Worm (Caenorhabditis elegans) whole organism, L1 larva: ENCODE measurements around the gene amx-3.

Experiments used
- C16A3.4 ChIP-seq: fragments of 150-350 bp; optimal IDR thresholded peaks from 2 replicates; lab custom pipeline; 2014; ENCODE audit warnings: missing biosample characterization, missing genetic modification characterization
- C34B4.2 ChIP-seq: sonication (generic microtip); optimal IDR thresholded peaks from 2 replicates; lab custom pipeline; 2017; ENCODE audit warnings: mild to moderate bottlenecking, missing genetic modification characterization, missing compliant biosample characterization
- Y116A8C.19 ChIP-seq: sonication (generic microtip); optimal IDR thresholded peaks from 2 replicates; lab custom pipeline; 2016; ENCODE audit warnings: missing compliant biosample characterization, missing genetic modification characterization, borderline replicate concordance
- alr-1 ChIP-seq: fragments of 200-800 bp; sonication (Bioruptor generic); optimal IDR thresholded peaks from 2 replicates; lab custom pipeline; 2018; ENCODE audit warnings: borderline replicate concordance, mild to moderate bottlenecking, missing genetic modification characterization, missing compliant biosample characterization
- aly-2 ChIP-seq: fragments of 150-350 bp; optimal IDR thresholded peaks from 2 replicates; lab custom pipeline; 2014; ENCODE audit warnings: missing biosample characterization, missing genetic modification characterization
- ceh-63 ChIP-seq: fragments of 200-800 bp; sonication (Bioruptor generic); optimal IDR thresholded peaks from 2 replicates; lab custom pipeline; 2018; ENCODE audit warnings: mild to moderate bottlenecking, missing genetic modification characterization, missing compliant biosample characterization
- ceh-8 ChIP-seq: fragments of 200-800 bp; sonication (Bioruptor generic); optimal IDR thresholded peaks from 2 replicates; lab custom pipeline; 2018; ENCODE audit warnings: mild to moderate bottlenecking, missing genetic modification characterization, moderate library complexity, missing compliant biosample characterization
- ceh-82 ChIP-seq, 3 experiments: fragments of 150-350 bp in 1 of 3; sonication (generic microtip) in 2 of 3; optimal IDR thresholded peaks; 2 replicates each; lab custom pipeline; 2014 to 2017; ENCODE audit warnings: missing biosample characterization in 3 of 3, missing genetic modification characterization in 3 of 3
- ceh-88 ChIP-seq: fragments of 200-800 bp; sonication (Bioruptor generic); IDR thresholded peaks from 2 replicates; pipeline ENCODE4 v1.3.6; 2022; ENCODE audit warnings: missing genetic modification characterization, missing compliant biosample characterization
- ceh-90 ChIP-seq: sonication (generic microtip); optimal IDR thresholded peaks from 2 replicates; lab custom pipeline; 2016; ENCODE audit warnings: missing genetic modification characterization, missing compliant biosample characterization
- ces-1 ChIP-seq: fragments of 150-350 bp; optimal IDR thresholded peaks from 2 replicates; lab custom pipeline; 2014; ENCODE audit warnings: missing biosample characterization, missing genetic modification reagents, missing genetic modification characterization
- dpl-1 ChIP-seq, 3 experiments: fragments of 150-350 bp in 2 of 3; sonication (generic microtip) in 1 of 3; optimal IDR thresholded peaks; 2 replicates each; lab custom pipeline; 2014 to 2017; ENCODE audit warnings: missing biosample characterization in 3 of 3, missing genetic modification characterization in 3 of 3, missing genetic modification reagents in 3 of 3
- dsc-1 ChIP-seq: sonication (generic microtip); optimal IDR thresholded peaks from 2 replicates; lab custom pipeline; 2016; ENCODE audit warnings: mild to moderate bottlenecking, missing genetic modification characterization, missing compliant biosample characterization
- efl-1 ChIP-seq, 4 experiments: fragments of 150-350 bp; optimal IDR thresholded peaks in 3 of 4; peaks in 1 of 4; 1 replicate in 1 of 4; 2 replicates in 3 of 4; lab custom pipeline; 2014; ENCODE audit warnings: missing biosample characterization in 2 of 4, missing genetic modification characterization in 2 of 4, missing genetic modification reagents in 2 of 4
- egl-13 ChIP-seq: sonication (generic microtip); optimal IDR thresholded peaks from 2 replicates; lab custom pipeline; 2016; ENCODE audit warnings: missing genotype, missing genetic modification reagents, missing genetic modification characterization, missing compliant biosample characterization
- elt-2 ChIP-seq: sonication (generic microtip); optimal IDR thresholded peaks from 2 replicates; lab custom pipeline; 2016; ENCODE audit warnings: missing genetic modification characterization, mild to moderate bottlenecking, inconsistent platforms, missing compliant biosample characterization, missing genetic modification reagents
- ets-5 ChIP-seq: fragments of 200-800 bp; sonication (Bioruptor generic); IDR thresholded peaks from 2 replicates; pipeline ENCODE4 v1.3.6; 2022; ENCODE audit warnings: missing genetic modification characterization, missing compliant biosample characterization
- fkh-8 ChIP-seq: sonication (generic microtip); optimal IDR thresholded peaks from 2 replicates; lab custom pipeline; 2016; ENCODE audit warnings: mild to moderate bottlenecking, missing genetic modification characterization, missing compliant biosample characterization
- lir-3 ChIP-seq: sonication (generic microtip); optimal IDR thresholded peaks from 2 replicates; lab custom pipeline; 2016; ENCODE audit warnings: mild to moderate bottlenecking, missing genetic modification characterization, moderate library complexity, missing compliant biosample characterization; ENCODE audit not compliant: poor library complexity
- nhr-12 ChIP-seq: sonication (generic microtip); optimal IDR thresholded peaks from 2 replicates; lab custom pipeline; 2017; ENCODE audit warnings: missing biosample characterization, missing genetic modification characterization
- nhr-28 ChIP-seq: fragments of 150-350 bp; optimal IDR thresholded peaks from 2 replicates; lab custom pipeline; 2014; ENCODE audit warnings: missing biosample characterization, missing genetic modification characterization
- nhr-77 ChIP-seq: fragments of 150-350 bp; optimal IDR thresholded peaks from 2 replicates; lab custom pipeline; 2014; ENCODE audit warnings: missing biosample characterization, missing genetic modification characterization
- nhr-90 ChIP-seq: sonication (generic microtip); optimal IDR thresholded peaks from 2 replicates; lab custom pipeline; 2016; ENCODE audit warnings: mild to moderate bottlenecking, missing genetic modification characterization, missing compliant biosample characterization; ENCODE audit not compliant: poor library complexity
- pag-3 ChIP-seq: sonication (generic microtip); optimal IDR thresholded peaks from 2 replicates; lab custom pipeline; 2017; ENCODE audit warnings: missing genetic modification characterization, mild to moderate bottlenecking, missing compliant biosample characterization, antibody characterized with exemption, borderline replicate concordance; ENCODE audit not compliant: insufficient read depth
- pqm-1 ChIP-seq: sonication (generic microtip); optimal IDR thresholded peaks from 3 replicates; lab custom pipeline; 2017; ENCODE audit warnings: missing biosample characterization, missing genetic modification characterization
- rnt-1 ChIP-seq: sonication (generic microtip); optimal IDR thresholded peaks from 2 replicates; lab custom pipeline; 2016; ENCODE audit warnings: mild to moderate bottlenecking, missing genetic modification characterization, moderate library complexity, missing compliant biosample characterization
- snpc-4 ChIP-seq: fragments of 150-350 bp; optimal IDR thresholded peaks from 2 replicates; lab custom pipeline; 2014; ENCODE audit warnings: missing biosample characterization, missing genetic modification characterization
- snu-23 ChIP-seq: sonication (generic microtip); optimal IDR thresholded peaks from 2 replicates; lab custom pipeline; 2016; ENCODE audit warnings: missing genetic modification characterization, missing compliant biosample characterization
- sox-4 ChIP-seq: sonication (generic microtip); optimal IDR thresholded peaks from 2 replicates; lab custom pipeline; 2016; ENCODE audit warnings: missing genetic modification characterization, missing compliant biosample characterization
- swsn-7 ChIP-seq: sonication (generic microtip); optimal IDR thresholded peaks from 2 replicates; lab custom pipeline; 2016; ENCODE audit warnings: missing genetic modification characterization, missing compliant biosample characterization
- tlp-1 ChIP-seq: fragments of 150-350 bp; optimal IDR thresholded peaks from 2 replicates; lab custom pipeline; 2014; ENCODE audit warnings: missing biosample characterization, missing genetic modification characterization
- unc-98 ChIP-seq: fragments of 200-800 bp; sonication (Bioruptor generic); IDR thresholded peaks from 2 replicates; pipeline ENCODE4 v1.3.6; 2022; ENCODE audit warnings: missing genetic modification characterization, missing compliant biosample characterization
- ztf-4 ChIP-seq: fragments of 150-350 bp; optimal IDR thresholded peaks from 2 replicates; lab custom pipeline; 2014; ENCODE audit warnings: missing biosample characterization, missing genetic modification characterization

The amx-3 gene

DNA sequence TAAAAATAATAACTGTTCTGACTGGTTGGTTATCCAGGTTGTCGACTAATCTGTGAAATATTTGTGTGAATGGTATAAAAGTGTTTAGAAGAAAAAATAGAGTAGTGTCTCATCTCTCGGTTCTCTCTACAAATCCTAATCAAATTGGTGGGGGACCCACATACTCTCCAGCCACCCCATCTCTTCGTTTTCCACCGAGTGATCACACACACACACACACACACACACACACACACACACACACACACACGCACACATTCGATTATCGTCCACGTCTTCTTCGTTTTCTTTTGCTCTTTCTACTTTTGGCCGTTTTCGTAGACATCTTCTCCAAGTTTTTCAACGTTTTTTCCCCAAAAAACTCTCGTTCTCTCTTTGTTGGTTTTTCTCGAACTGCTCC, 30.4 kb downstream of the amx-3 start (continued):
- no peak for TF ChIP-seq pag-3
- TF ChIP-seq nhr-12 (tag; lab: Kevin White, UChicago), result no peak
- no peak for TF ChIP-seq ztf-4

DNA sequence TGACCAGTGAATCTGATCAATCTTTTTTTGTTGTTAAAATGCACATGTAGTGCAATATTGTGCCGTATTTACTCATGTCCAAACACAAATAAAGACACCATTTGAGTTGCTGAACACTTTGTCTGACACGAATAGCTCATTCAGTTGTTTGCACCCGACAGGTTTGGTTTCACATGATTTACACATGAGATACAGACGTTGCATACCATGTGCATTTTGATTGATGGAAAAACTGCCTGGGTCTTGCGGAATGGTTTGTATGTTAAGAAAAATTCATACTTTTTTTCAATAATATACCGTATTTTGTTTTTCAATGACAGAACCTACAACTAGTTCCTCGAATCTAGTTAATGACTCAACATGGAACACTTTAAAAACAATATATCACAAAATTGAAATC, 32.3 kb downstream of the amx-3 start:
- TF ChIP-seq snpc-4 (tag; lab: Kevin White, UChicago), result no peak
- TF ChIP-seq aly-2 (tag; lab: Kevin White, UChicago), result no peak
- no peak for TF ChIP-seq lir-3
- TF ChIP-seq swsn-7 (tag; lab: Kevin White, UChicago), result no peak
- TF ChIP-seq ces-1 (GFP tag; lab: Kevin White, UChicago), result no peak
- TF ChIP-seq ceh-63 (GFP tag; lab: Kevin White, UChicago), result no peak
- no peak for TF ChIP-seq efl-1 (optimal IDR thresholded peaks at IDR 0.05; lab: Kevin White, UChicago)
- TF ChIP-seq efl-1 (GFP tag; optimal IDR thresholded peaks at IDR 0.05 in 1 of 2; lab: Kevin White, UChicago), result no peak
- no peak for TF ChIP-seq fkh-8 (tag; lab: Kevin White, UChicago)
- TF ChIP-seq snu-23 (GFP tag; lab: Kevin White, UChicago), result no peak
- no peak for TF ChIP-seq egl-13 (tag; lab: Kevin White, UChicago)
- TF ChIP-seq C16A3.4 (tag; lab: Kevin White, UChicago), result no peak
- TF ChIP-seq ceh-90 (tag; lab: Kevin White, UChicago), result no peak
- no peak for TF ChIP-seq ceh-82 (tag; optimal IDR thresholded peaks at IDR 0.05; lab: Kevin White, UChicago)
- no peak for TF ChIP-seq tlp-1 (tag; lab: Kevin White, UChicago)
- TF ChIP-seq sox-4 (tag; lab: Kevin White, UChicago), result no peak
- no peak for TF ChIP-seq nhr-28 (tag; lab: Kevin White, UChicago)

DNA sequence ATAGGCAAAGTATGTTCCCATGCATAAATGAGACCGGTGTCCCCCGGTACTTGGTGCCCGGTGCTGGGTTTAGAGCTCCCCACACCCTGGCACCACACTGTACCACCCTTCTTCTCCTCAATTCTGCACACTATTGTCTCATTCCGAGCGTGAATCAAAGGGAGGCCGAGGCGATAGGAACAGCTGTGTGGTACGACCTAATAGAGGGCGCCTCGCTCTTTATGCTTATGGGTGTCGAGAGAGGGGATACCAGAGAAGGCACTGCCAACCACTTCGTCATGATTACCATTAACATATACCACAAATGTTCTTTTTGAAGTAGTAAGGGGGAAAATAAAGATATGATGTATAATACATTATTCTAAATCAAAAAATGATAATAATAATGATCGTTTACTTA, 32.9 kb downstream of the amx-3 start:
- TF ChIP-seq unc-98 (GFP tag; lab: Robert Waterston, UW), result no peak
- TF ChIP-seq ets-5 (GFP tag; lab: Robert Waterston, UW), result no peak
- TF ChIP-seq rnt-1 (tag; lab: Kevin White, UChicago), result no peak
- TF ChIP-seq pqm-1, result no peak
- no peak for TF ChIP-seq sox-4 (tag; lab: Kevin White, UChicago)
- TF ChIP-seq lir-3, result no peak
- TF ChIP-seq nhr-77 (tag; lab: Kevin White, UChicago), result no peak
- no peak for TF ChIP-seq nhr-28 (tag; lab: Kevin White, UChicago)
- TF ChIP-seq ceh-8 (GFP tag; lab: Kevin White, UChicago), result no peak
- TF ChIP-seq, all 84 proteins: peak for 0

DNA sequence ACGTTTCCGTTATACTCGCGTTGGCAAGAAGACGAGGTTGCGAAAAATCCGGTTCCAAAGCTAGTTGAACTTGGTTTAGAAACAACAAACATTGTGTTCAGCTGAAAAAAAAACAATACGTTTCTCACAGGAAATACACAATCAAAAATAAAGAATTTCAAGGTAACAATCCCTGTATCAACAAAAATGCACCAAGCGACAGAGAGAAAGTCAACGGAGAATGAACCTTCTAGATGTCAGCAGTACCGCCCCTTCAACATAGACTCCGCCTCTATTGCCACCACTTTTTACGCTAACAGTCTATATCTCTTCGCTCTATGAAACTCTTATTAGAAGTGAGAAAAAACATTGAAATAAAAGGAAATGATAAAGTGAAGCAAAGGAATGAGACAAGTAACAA, 35.2 kb downstream of the amx-3 start, which contains the start of gene F31D4.8:
Gene F31D4.8, minus strand, starts transcription at position 101 of the 400 bp plus-strand sequence.
- TF ChIP-seq efl-1 (optimal IDR thresholded peaks at IDR 0.05; lab: Kevin White, UChicago) (no peak), efl-1 (GFP tag; optimal IDR thresholded peaks at IDR 0.05 in 1 of 2; lab: Kevin White, UChicago) (peak in 1 of 2 experiments; percentile 58), dpl-1 (GFP tag; optimal IDR thresholded peaks at IDR 0.05; lab: Kevin White, UChicago) (no peak), C34B4.2 (tag; lab: Kevin White, UChicago) (no peak), ceh-88 (GFP tag; lab: Robert Waterston, UW) (no peak), Y116A8C.19 (tag; lab: Kevin White, UChicago) (no peak)

DNA sequence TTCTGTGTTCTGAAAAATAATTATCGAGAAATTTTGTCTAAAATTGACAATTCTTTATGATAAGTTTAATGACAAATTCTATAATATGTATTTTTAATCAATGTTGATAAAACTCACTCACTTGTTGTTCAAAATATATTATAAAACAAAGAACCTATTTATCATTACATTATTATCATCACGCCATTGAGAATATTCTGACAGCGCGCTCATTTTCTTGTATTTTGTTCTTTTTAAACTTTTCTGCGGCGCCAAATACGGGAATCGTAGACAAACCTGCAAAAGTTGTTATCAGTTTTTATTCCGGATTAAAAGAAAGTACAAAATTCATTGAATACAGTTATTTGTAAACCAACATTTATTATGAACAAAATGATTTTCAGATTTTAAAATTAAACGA, 37.1 kb downstream of the amx-3 start:
- TF ChIP-seq nhr-90 (tag; lab: Kevin White, UChicago), result peak; percentile 7
- TF ChIP-seq alr-1 (tag; lab: Kevin White, UChicago), result no peak
- no peak for TF ChIP-seq dsc-1
- TF ChIP-seq pqm-1, result no peak
- TF ChIP-seq elt-2 (tag; lab: Kevin White, UChicago), result peak; percentile 67
